Worm (Caenorhabditis elegans) whole organism, L1 larva: ENCODE measurements around the gene oac-3.
A peak's percentile ranks its signal among the peaks of the same experiment; 100 is the strongest.

Experiments used
- C04F5.9 ChIP-seq: sonication (generic microtip); optimal IDR thresholded peaks from 2 replicates; lab custom pipeline; 2016; ENCODE audit warnings: missing genetic modification characterization, missing compliant biosample characterization
- Y116A8C.19 ChIP-seq: sonication (generic microtip); optimal IDR thresholded peaks from 2 replicates; lab custom pipeline; 2016; ENCODE audit warnings: missing compliant biosample characterization, missing genetic modification characterization, borderline replicate concordance
- aha-1 ChIP-seq: fragments of 150-350 bp; optimal IDR thresholded peaks from 2 replicates; lab custom pipeline; 2014; ENCODE audit warnings: missing biosample characterization, missing genetic modification characterization
- aly-2 ChIP-seq: fragments of 150-350 bp; optimal IDR thresholded peaks from 2 replicates; lab custom pipeline; 2014; ENCODE audit warnings: missing biosample characterization, missing genetic modification characterization
- ama-1 ChIP-seq: fragments of 150-350 bp; optimal IDR thresholded peaks from 2 replicates; lab custom pipeline; 2014
- blmp-1 ChIP-seq: fragments of 150-350 bp; optimal IDR thresholded peaks from 2 replicates; lab custom pipeline; 2014; ENCODE audit warnings: missing biosample characterization, missing genetic modification characterization
- ceh-82 ChIP-seq, 3 experiments: fragments of 150-350 bp in 1 of 3; sonication (generic microtip) in 2 of 3; optimal IDR thresholded peaks; 2 replicates each; lab custom pipeline; 2014 to 2017; ENCODE audit warnings: missing biosample characterization in 3 of 3, missing genetic modification characterization in 3 of 3
- ceh-88 ChIP-seq: fragments of 200-800 bp; sonication (Bioruptor generic); IDR thresholded peaks from 2 replicates; pipeline ENCODE4 v1.3.6; 2022; ENCODE audit warnings: missing genetic modification characterization, missing compliant biosample characterization
- dpl-1 ChIP-seq, 3 experiments: fragments of 150-350 bp in 2 of 3; sonication (generic microtip) in 1 of 3; optimal IDR thresholded peaks; 2 replicates each; lab custom pipeline; 2014 to 2017; ENCODE audit warnings: missing biosample characterization in 3 of 3, missing genetic modification characterization in 3 of 3, missing genetic modification reagents in 3 of 3
- egl-13 ChIP-seq: sonication (generic microtip); optimal IDR thresholded peaks from 2 replicates; lab custom pipeline; 2016; ENCODE audit warnings: missing genotype, missing genetic modification reagents, missing genetic modification characterization, missing compliant biosample characterization
- egl-27 ChIP-seq, 2 experiments: fragments of 150-350 bp in 1 of 2; sonication (generic microtip); optimal IDR thresholded peaks; 3 replicates each; lab custom pipeline; 2017 to 2018; ENCODE audit warnings: missing biosample characterization in 2 of 2, missing genetic modification characterization in 2 of 2, missing genetic modification reagents in 2 of 2
- elt-3 ChIP-seq, 6 experiments: fragments of 150-350 bp in 1 of 6; sonication (generic microtip); optimal IDR thresholded peaks; 2 replicates each; lab custom pipeline; 2017 to 2018; ENCODE audit warnings: missing biosample characterization in 6 of 6, missing genetic modification characterization in 6 of 6, inconsistent platforms in 1 of 6
- fkh-10 ChIP-seq: sonication (generic microtip); optimal IDR thresholded peaks from 2 replicates; lab custom pipeline; 2017; ENCODE audit warnings: missing biosample characterization, missing genetic modification reagents, missing genetic modification characterization
- fos-1 ChIP-seq: fragments of 150-350 bp; optimal IDR thresholded peaks from 2 replicates; lab custom pipeline; 2014; ENCODE audit warnings: missing biosample characterization, missing genetic modification characterization
- jun-1 ChIP-seq: fragments of 150-350 bp; optimal IDR thresholded peaks from 2 replicates; lab custom pipeline; 2014; ENCODE audit warnings: missing biosample characterization, missing genetic modification reagents, missing genetic modification characterization
- lin-14 ChIP-seq: fragments of 200-800 bp; sonication (Bioruptor generic); optimal IDR thresholded peaks from 2 replicates; lab custom pipeline; 2018; ENCODE audit warnings: mild to moderate bottlenecking, missing genetic modification characterization, moderate library complexity, missing compliant biosample characterization
- lin-15B ChIP-seq: fragments of 150-350 bp; sonication (generic microtip); optimal IDR thresholded peaks from 3 replicates; lab custom pipeline; 2014; ENCODE audit warnings: missing biosample characterization, missing genetic modification characterization
- lin-39 ChIP-seq: fragments of 150-350 bp; optimal IDR thresholded peaks from 2 replicates; lab custom pipeline; 2014; ENCODE audit warnings: missing biosample characterization, missing genetic modification reagents, missing genetic modification characterization
- lir-3 ChIP-seq: sonication (generic microtip); optimal IDR thresholded peaks from 2 replicates; lab custom pipeline; 2016; ENCODE audit warnings: mild to moderate bottlenecking, missing genetic modification characterization, moderate library complexity, missing compliant biosample characterization; ENCODE audit not compliant: poor library complexity
- lsy-2 ChIP-seq, 2 experiments: fragments of 150-350 bp; optimal IDR thresholded peaks; 2 replicates each; lab custom pipeline; 2014; ENCODE audit warnings: missing biosample characterization in 2 of 2, missing genetic modification characterization in 2 of 2
- mab-9 ChIP-seq: fragments of 200-800 bp; sonication (Bioruptor generic); IDR thresholded peaks from 2 replicates; pipeline ENCODE4 v1.3.6; 2022; ENCODE audit warnings: missing genetic modification reagents, missing genetic modification characterization, missing compliant biosample characterization
- mdl-1 ChIP-seq, 2 experiments: fragments of 150-350 bp; optimal IDR thresholded peaks; 2 replicates each; lab custom pipeline; 2014 to 2017; ENCODE audit warnings: missing biosample characterization in 2 of 2, missing genetic modification characterization in 2 of 2, inconsistent platforms in 1 of 2
- mef-2 ChIP-seq: fragments of 150-350 bp; optimal IDR thresholded peaks from 2 replicates; lab custom pipeline; 2014; ENCODE audit warnings: missing biosample characterization, missing genetic modification characterization
- mep-1 ChIP-seq: fragments of 150-350 bp; optimal IDR thresholded peaks from 2 replicates; lab custom pipeline; 2014; ENCODE audit warnings: missing biosample characterization, missing genetic modification characterization
- nhr-19 ChIP-seq: fragments of 200-800 bp; sonication (Bioruptor generic); conservative IDR thresholded peaks from 2 replicates; pipeline ENCODE4 v1.3.6; 2022; ENCODE audit warnings: missing genetic modification characterization, missing compliant biosample characterization
- nhr-237 ChIP-seq: fragments of 150-350 bp; optimal IDR thresholded peaks from 2 replicates; lab custom pipeline; 2014; ENCODE audit warnings: missing biosample characterization, missing genetic modification characterization
- nhr-28 ChIP-seq: fragments of 150-350 bp; optimal IDR thresholded peaks from 2 replicates; lab custom pipeline; 2014; ENCODE audit warnings: missing biosample characterization, missing genetic modification characterization
- nhr-47 ChIP-seq: sonication (generic microtip); optimal IDR thresholded peaks from 2 replicates; lab custom pipeline; 2016; ENCODE audit warnings: mild to moderate bottlenecking, missing genetic modification characterization, moderate library complexity, missing compliant biosample characterization
- nhr-71 ChIP-seq: sonication (generic microtip); optimal IDR thresholded peaks from 2 replicates; lab custom pipeline; 2016; ENCODE audit warnings: mild to moderate bottlenecking, missing genetic modification characterization, moderate library complexity, missing compliant biosample characterization
- nhr-85 ChIP-seq: sonication (generic microtip); peaks from one replicate; lab custom pipeline; 2016; ENCODE audit warnings: missing genetic modification characterization, inconsistent platforms, missing compliant biosample characterization
- nhr-90 ChIP-seq: sonication (generic microtip); optimal IDR thresholded peaks from 2 replicates; lab custom pipeline; 2016; ENCODE audit warnings: mild to moderate bottlenecking, missing genetic modification characterization, missing compliant biosample characterization; ENCODE audit not compliant: poor library complexity
- pag-3 ChIP-seq: sonication (generic microtip); optimal IDR thresholded peaks from 2 replicates; lab custom pipeline; 2017; ENCODE audit warnings: missing genetic modification characterization, mild to moderate bottlenecking, missing compliant biosample characterization, antibody characterized with exemption, borderline replicate concordance; ENCODE audit not compliant: insufficient read depth
- rnt-1 ChIP-seq: sonication (generic microtip); optimal IDR thresholded peaks from 2 replicates; lab custom pipeline; 2016; ENCODE audit warnings: mild to moderate bottlenecking, missing genetic modification characterization, moderate library complexity, missing compliant biosample characterization
- skn-1 ChIP-seq: fragments of 150-350 bp; optimal IDR thresholded peaks from 2 replicates; lab custom pipeline; 2014; ENCODE audit warnings: missing biosample characterization, missing genetic modification characterization
- sox-4 ChIP-seq: sonication (generic microtip); optimal IDR thresholded peaks from 2 replicates; lab custom pipeline; 2016; ENCODE audit warnings: missing genetic modification characterization, missing compliant biosample characterization
- sup-37 ChIP-seq: fragments of 200-800 bp; sonication (Bioruptor generic); optimal IDR thresholded peaks from 2 replicates; lab custom pipeline; 2018; ENCODE audit warnings: mild to moderate bottlenecking, missing genetic modification characterization, missing compliant biosample characterization
- tlp-1 ChIP-seq: fragments of 150-350 bp; optimal IDR thresholded peaks from 2 replicates; lab custom pipeline; 2014; ENCODE audit warnings: missing biosample characterization, missing genetic modification characterization
- unc-130 ChIP-seq: fragments of 150-350 bp; optimal IDR thresholded peaks from 2 replicates; lab custom pipeline; 2017; ENCODE audit warnings: missing biosample characterization, missing genetic modification characterization, inconsistent platforms
- unc-62 ChIP-seq: fragments of 150-350 bp; optimal IDR thresholded peaks from 2 replicates; lab custom pipeline; 2014; ENCODE audit warnings: missing biosample characterization, missing genetic modification reagents, missing genetic modification characterization
- unc-86 ChIP-seq: sonication (generic microtip); optimal IDR thresholded peaks from 2 replicates; lab custom pipeline; 2016; ENCODE audit warnings: missing genetic modification characterization, missing compliant biosample characterization
- unc-98 ChIP-seq: fragments of 200-800 bp; sonication (Bioruptor generic); IDR thresholded peaks from 2 replicates; pipeline ENCODE4 v1.3.6; 2022; ENCODE audit warnings: missing genetic modification characterization, missing compliant biosample characterization
- zag-1 ChIP-seq: fragments of 150-350 bp; optimal IDR thresholded peaks from 2 replicates; lab custom pipeline; 2014; ENCODE audit warnings: missing biosample characterization, missing genetic modification characterization
- zip-4 ChIP-seq: fragments of 200-800 bp; sonication (Bioruptor generic); optimal IDR thresholded peaks from 2 replicates; lab custom pipeline; 2018; ENCODE audit warnings: mild to moderate bottlenecking, missing genetic modification characterization, moderate library complexity, missing compliant biosample characterization
- ztf-11 ChIP-seq, 2 experiments: sonication (generic microtip); optimal IDR thresholded peaks; 2 replicates each; lab custom pipeline; 2016 to 2017; ENCODE audit warnings: missing genetic modification characterization in 2 of 2, missing biosample characterization in 1 of 2, missing compliant biosample characterization in 1 of 2

Gene oac-3

DNA sequence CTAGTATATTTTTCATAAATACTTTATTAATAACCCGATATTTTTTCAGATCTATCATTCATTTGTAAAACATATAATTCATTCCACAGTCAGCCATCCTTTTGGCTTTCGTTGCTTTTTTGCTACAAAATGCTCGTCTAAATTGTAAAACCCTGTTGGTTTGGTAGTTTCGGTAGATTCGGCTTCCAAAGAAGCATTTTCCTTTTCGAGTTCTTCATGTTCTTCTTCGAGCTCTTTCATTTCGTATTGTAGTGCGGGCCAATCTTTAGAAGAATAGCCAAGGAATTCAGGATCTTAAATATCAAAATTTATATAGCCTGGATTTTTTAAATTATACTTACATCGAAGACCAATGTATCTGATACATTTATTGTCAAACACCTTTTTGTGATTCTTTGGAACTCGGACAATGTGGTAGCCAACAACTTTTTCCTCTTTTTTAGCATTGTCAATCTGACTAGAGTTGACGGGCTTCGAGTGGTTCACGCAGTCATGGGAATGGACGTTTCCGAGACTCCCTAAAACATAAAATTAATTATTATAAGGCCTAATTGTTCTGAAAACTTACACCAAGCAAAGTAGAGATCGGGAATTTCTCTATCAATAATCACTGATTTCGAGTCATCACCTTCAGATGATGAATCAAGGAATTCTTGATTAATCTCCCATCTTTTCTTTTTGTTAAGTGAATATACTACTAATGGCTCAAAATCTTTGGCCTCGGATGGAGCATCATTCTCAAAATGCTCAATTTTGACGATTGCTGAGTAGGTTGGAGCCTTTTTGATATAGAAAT lies 9.0 kb downstream of the oac-3 start (continued):
- TF ChIP-seq ztf-11 (tag; optimal IDR thresholded peaks at IDR 0.05; lab: Kevin White, UChicago) (no peak), lir-3 (peak; percentile 17), unc-86 (no peak), nhr-237 (tag; lab: Kevin White, UChicago) (no peak), nhr-90 (tag; lab: Kevin White, UChicago) (no peak), Y116A8C.19 (tag; lab: Kevin White, UChicago) (no peak), egl-13 (no peak), mef-2 (tag; lab: Kevin White, UChicago) (no peak), dpl-1 (GFP tag; optimal IDR thresholded peaks at IDR 0.05; lab: Kevin White, UChicago) (no peak), nhr-47 (tag; lab: Kevin White, UChicago) (no peak), aha-1 (no peak), ceh-88 (GFP tag; lab: Robert Waterston, UW) (peak; percentile 9), mdl-1 (tag; optimal IDR thresholded peaks at IDR 0.05; lab: Kevin White, UChicago) (no peak), lin-14 (GFP tag; lab: Kevin White, UChicago) (no peak), egl-27 (tag; optimal IDR thresholded peaks at IDR 0.05; lab: Kevin White, UChicago) (no peak), lsy-2 (tag; optimal IDR thresholded peaks at IDR 0.05; lab: Kevin White, UChicago) (no peak), ama-1 (lab: Kevin White, UChicago) (peak; percentile 12), ceh-82 (tag; optimal IDR thresholded peaks at IDR 0.05; lab: Kevin White, UChicago) (no peak), blmp-1 (no peak), sox-4 (no peak), tlp-1 (tag; lab: Kevin White, UChicago) (no peak), unc-130 (tag; lab: Kevin White, UChicago) (no peak), nhr-85 (tag; lab: Kevin White, UChicago) (peak; percentile 39), nhr-71 (tag; lab: Kevin White, UChicago) (peak; percentile 17)

DNA sequence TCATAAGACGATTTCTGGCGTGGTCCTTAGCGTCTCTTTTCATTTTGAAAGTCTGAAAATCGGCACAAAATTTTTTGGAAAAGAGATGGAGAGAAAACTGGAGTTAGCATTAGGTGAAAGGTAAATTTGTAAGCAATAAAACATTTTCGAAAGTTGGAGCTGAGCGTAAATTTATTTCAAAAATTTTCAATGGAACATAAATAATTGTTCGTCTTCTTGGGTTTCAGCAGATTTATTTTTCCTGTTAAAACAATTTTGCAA lies 9.5 kb downstream of the oac-3 start, which contains the start of gene C06B3.6:
C06B3.6 (minus strand) TSS at position 52 of the 261 bp plus-strand sequence.
- TF ChIP-seq rnt-1 (tag; lab: Kevin White, UChicago) (no peak), ceh-88 (GFP tag; lab: Robert Waterston, UW) (peak; percentile 1; the same call in 1 of the 2 replicates), mab-9 (GFP tag; lab: Robert Waterston, UW) (no peak), unc-62 (GFP tag; lab: Kevin White, UChicago) (no peak), fkh-10 (GFP tag; lab: Kevin White, UChicago) (no peak), lin-15B (tag; lab: Kevin White, UChicago) (no peak), lir-3 (no peak)

DNA sequence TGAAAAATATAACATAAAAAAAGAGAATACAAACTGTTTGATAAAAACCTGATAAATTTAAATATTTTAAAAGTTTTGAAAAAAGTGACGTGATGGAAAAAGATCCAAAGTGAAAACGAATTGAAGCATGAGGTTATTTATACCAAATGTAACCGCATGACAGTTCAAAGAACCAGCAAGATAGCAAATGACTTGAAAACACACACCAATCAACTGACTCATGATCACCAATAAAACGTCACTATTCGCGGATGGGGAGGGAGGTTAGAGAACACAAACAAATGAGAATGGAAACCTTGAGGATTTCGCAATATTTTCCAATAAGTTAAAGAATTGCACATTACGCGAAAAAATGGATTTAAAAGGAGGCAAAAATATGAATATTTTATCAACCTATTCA lies 10.1 kb downstream of the oac-3 start, which contains the start of gene C06B3.7:
C06B3.7 (plus strand) TSS at position 287 of the 400 bp plus-strand sequence.
- TF ChIP-seq unc-86 (no peak), lsy-2 (tag; optimal IDR thresholded peaks at IDR 0.05; lab: Kevin White, UChicago) (peak; percentile 74 to 85), fkh-10 (GFP tag; lab: Kevin White, UChicago) (no peak), nhr-85 (tag; lab: Kevin White, UChicago) (peak; percentile 97), blmp-1 (peak; percentile 89), ztf-11 (tag; optimal IDR thresholded peaks at IDR 0.05; lab: Kevin White, UChicago) (no peak), nhr-237 (tag; lab: Kevin White, UChicago) (peak; percentile 53), nhr-19 (GFP tag; lab: Robert Waterston, UW) (peak; percentile 96), lin-39 (peak; percentile 34), fos-1 (tag; lab: Kevin White, UChicago) (peak; percentile 62), nhr-28 (tag; lab: Kevin White, UChicago) (no peak), nhr-71 (tag; lab: Kevin White, UChicago) (peak; percentile 97), elt-3 (tag; optimal IDR thresholded peaks at IDR 0.05; lab: Kevin White, UChicago) (peak in 4 of 6 experiments; percentile 16 to 97 (median 50)), ceh-88 (GFP tag; lab: Robert Waterston, UW) (peak; percentile 33; the same call in 1 of the 2 replicates), rnt-1 (tag; lab: Kevin White, UChicago) (peak; percentile 85), sup-37 (GFP tag; lab: Kevin White, UChicago) (no peak), unc-98 (GFP tag; lab: Robert Waterston, UW) (no peak), sox-4 (peak; percentile 61), skn-1 (tag; lab: Kevin White, UChicago) (peak; percentile 84), C04F5.9 (tag; lab: Kevin White, UChicago) (peak; percentile 55), Y116A8C.19 (tag; lab: Kevin White, UChicago) (no peak), zip-4 (GFP tag; lab: Kevin White, UChicago) (peak; percentile 98), zag-1 (tag; lab: Kevin White, UChicago) (no peak), dpl-1 (GFP tag; optimal IDR thresholded peaks at IDR 0.05; lab: Kevin White, UChicago) (peak; percentile 45 to 54 (median 52)), nhr-47 (tag; lab: Kevin White, UChicago) (peak; percentile 83), mep-1 (peak; percentile 88), jun-1 (tag; lab: Kevin White, UChicago) (peak; percentile 73), mab-9 (GFP tag; lab: Robert Waterston, UW) (no peak), pag-3 (tag; lab: Kevin White, UChicago) (no peak), mef-2 (tag; lab: Kevin White, UChicago) (peak; percentile 64), lir-3 (peak; percentile 59), aly-2 (tag; lab: Kevin White, UChicago) (no peak)
